Worm (Caenorhabditis elegans): ENCODE measurements around the gene rhr-2.

The rhr-2 gene

DNA sequence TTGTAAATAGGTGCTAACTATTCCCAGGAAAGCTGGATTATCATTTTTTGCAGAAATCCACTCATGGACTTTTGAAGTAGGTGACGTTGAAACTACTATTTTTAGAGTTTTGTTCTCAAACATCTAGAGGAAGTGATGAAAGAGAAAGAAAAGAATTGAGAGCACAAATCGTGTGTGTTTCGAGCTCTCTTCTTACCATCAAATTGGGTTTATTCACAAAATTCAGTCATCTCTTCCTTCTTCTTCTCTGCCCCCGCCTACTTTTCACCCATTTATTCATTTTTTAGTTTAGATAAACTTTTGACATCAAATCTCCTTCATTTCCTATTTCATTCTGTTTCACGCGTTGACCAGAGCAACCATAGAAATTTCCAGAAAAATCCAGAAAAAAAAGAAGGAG lies 43.1 kb downstream of the rhr-2 start, which contains the start of gene W05E10.2:
Gene W05E10.2, plus strand, starts transcription at position 301 of the 400 bp plus-strand sequence.
- TF ChIP-seq nfya-1 (tag; optimal IDR thresholded peaks at IDR 0.05; ENCODE audit: insufficient read depth) (no peak), aly-2 (tag; optimal IDR thresholded peaks at IDR 0.05) (no peak), mml-1 (tag; optimal IDR thresholded peaks at IDR 0.05) (no peak), elt-2 (tag; optimal IDR thresholded peaks at IDR 0.05) (no peak), sea-2 (GFP tag; optimal IDR thresholded peaks at IDR 0.05) (no peak), ama-1 (optimal IDR thresholded peaks at IDR 0.05) (no peak), pqm-1 (tag; optimal IDR thresholded peaks at IDR 0.05) (no peak), nhr-12 (tag; optimal IDR thresholded peaks at IDR 0.05) (no peak), lin-15B (tag; optimal IDR thresholded peaks at IDR 0.05) (no peak), daf-12 (tag; optimal IDR thresholded peaks at IDR 0.05) (no peak), egl-5 (tag; optimal IDR thresholded peaks at IDR 0.05) (no peak), unc-39 (tag; optimal IDR thresholded peaks at IDR 0.05) (no peak), snpc-4 (tag; optimal IDR thresholded peaks at IDR 0.05) (no peak), nhr-77 (tag; optimal IDR thresholded peaks at IDR 0.05) (no peak), tbx-2 (tag; optimal IDR thresholded peaks at IDR 0.05) (no peak), lsy-12 (tag; optimal IDR thresholded peaks at IDR 0.05) (no peak)

DNA sequence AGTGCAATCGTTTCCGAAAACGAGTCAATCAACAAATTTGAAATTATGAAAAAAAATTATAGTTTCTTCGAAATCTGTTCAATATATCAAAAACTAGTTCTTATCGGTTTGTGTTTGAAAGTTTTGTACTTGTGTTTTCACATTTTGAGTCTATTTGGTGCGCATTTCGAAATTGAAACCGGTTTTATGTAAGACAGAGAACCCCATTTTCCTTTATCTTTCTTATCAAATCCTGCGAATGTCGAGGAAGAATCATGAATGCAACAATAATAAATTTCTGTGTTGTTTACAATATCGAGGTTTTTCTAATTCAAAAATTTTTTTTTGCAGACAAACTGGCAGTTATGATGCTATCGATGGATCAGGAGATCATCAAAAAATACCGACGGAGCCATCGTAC lies 47.1 kb downstream of the rhr-2 start:
- TF ChIP-seq nhr-43 (tag; optimal IDR thresholded peaks at IDR 0.05; ENCODE audit: poor library complexity, severe bottlenecking) (peak; percentile 2), nhr-11 (tag; optimal IDR thresholded peaks at IDR 0.05) (no peak), nhr-23 (tag; optimal IDR thresholded peaks at IDR 0.05) (peak; percentile 26)

DNA sequence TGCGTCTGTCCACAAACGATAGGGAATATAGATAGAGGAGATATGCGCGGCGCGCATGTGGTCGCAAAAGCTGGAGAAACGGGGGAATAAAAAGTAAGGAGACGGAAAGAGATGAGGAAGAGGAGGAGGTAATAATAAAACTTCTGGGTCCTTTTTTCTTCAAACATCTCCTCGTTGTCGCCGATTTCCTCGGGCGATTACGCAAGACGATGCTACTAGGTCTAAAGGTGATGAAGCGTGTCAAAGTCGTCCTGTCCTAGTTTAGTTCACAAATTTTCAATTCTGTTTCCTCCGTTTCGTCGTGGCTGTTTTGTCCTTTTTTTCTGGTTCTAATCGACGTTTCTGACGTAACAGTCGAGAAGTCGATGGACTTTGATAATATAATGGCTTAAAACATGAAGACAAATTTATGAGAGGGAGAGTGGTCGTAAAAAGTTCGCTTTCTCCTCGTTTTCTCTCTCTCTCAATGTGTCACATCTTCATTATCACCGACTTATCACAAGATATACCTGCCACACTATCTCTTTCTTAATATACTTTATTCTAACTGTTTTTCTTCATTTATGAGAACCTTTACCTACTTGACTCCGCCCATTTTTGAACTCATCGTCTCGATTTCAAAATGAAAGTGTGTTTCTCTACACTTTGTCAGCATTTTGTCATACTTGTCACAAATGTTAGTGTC lies 49.3 kb downstream of the rhr-2 start:
- no peak for TF ChIP-seq nfya-1 (tag; optimal IDR thresholded peaks at IDR 0.05; ENCODE audit: insufficient read depth)
- TF ChIP-seq lin-15B (tag; optimal IDR thresholded peaks at IDR 0.05), result no peak
- TF ChIP-seq eor-1 (tag; optimal IDR thresholded peaks at IDR 0.05), result no peak
- no peak for TF ChIP-seq tbx-2 (tag; optimal IDR thresholded peaks at IDR 0.05)
- no peak for TF ChIP-seq nhr-237 (tag; optimal IDR thresholded peaks at IDR 0.05)
- no peak for TF ChIP-seq ZK546.5 (tag; optimal IDR thresholded peaks at IDR 0.05)
- TF ChIP-seq skn-1 (tag; optimal IDR thresholded peaks at IDR 0.05), result no peak
- TF ChIP-seq nhr-43 (tag; optimal IDR thresholded peaks at IDR 0.05; ENCODE audit: poor library complexity, severe bottlenecking), result peak; percentile 51
- no peak for TF ChIP-seq pqm-1 (tag; optimal IDR thresholded peaks at IDR 0.05)
- TF ChIP-seq nhr-28 (tag; optimal IDR thresholded peaks at IDR 0.05), result no peak
- no peak for TF ChIP-seq fkh-10 (GFP tag; optimal IDR thresholded peaks at IDR 0.05)
- TF ChIP-seq nhr-25 (tag; optimal IDR thresholded peaks at IDR 0.05), result peak; percentile 30
- TF ChIP-seq nhr-77 (tag; optimal IDR thresholded peaks at IDR 0.05), result no peak
- TF ChIP-seq nhr-23 (tag; optimal IDR thresholded peaks at IDR 0.05), result peak; percentile 38

Data from whole organism, L3 larva.